Worm (Caenorhabditis elegans): Measurements from ENCODE around the gene lgg-3.

DNA sequence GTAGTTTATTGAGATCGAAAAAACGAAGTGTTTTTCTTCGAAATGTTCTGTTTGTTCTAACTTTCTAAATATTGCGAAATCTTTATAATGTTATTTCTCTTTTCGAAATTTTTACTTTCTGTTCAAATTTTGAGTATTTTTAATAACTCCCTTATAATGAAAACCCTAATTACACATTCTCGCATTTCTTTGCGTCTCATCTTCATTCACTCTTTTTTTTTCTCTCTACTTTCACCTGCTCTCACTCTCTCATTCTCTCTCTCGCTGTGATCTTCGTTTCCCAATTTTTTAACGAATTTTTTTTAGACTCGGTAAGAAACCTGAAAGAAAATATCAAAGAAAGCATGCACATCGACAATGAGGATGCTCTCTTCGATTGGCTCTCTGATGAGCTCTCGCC lies 13.4 kb upstream of the lgg-3 start, which contains the start of gene rbm-26:
- TF ChIP-seq egl-18 (GFP tag; IDR thresholded peaks at IDR 0.05) (no peak), pbrm-1 (GFP tag; IDR thresholded peaks at IDR 0.05) (no peak), snpc-1.1 (tag; optimal IDR thresholded peaks at IDR 0.05; ENCODE audit: insufficient read depth) (no peak), tbp1 (GFP tag; optimal IDR thresholded peaks at IDR 0.05) (no peak), K11D2.4 (GFP tag; IDR thresholded peaks at IDR 0.05) (no peak), C17E4.6 (GFP tag; IDR thresholded peaks at IDR 0.05) (no peak)

All from whole organism, young adult.